Worm (Caenorhabditis elegans) whole organism, L1 larva: ENCODE data around the gene unc-9.

Experiments used
- elt-3 ChIP-seq, 6 experiments: fragments of 150-350 bp in 1 of 6; sonication (generic microtip); optimal IDR thresholded peaks; 2 replicates each; lab custom pipeline; 2017 to 2018; ENCODE audit warnings: missing biosample characterization in 6 of 6, missing genetic modification characterization in 6 of 6, inconsistent platforms in 1 of 6
- lin-39 ChIP-seq: fragments of 150-350 bp; optimal IDR thresholded peaks from 2 replicates; lab custom pipeline; 2014; ENCODE audit warnings: missing biosample characterization, missing genetic modification reagents, missing genetic modification characterization
- sptf-1 ChIP-seq: fragments of 150-350 bp; optimal IDR thresholded peaks from 2 replicates; lab custom pipeline; 2014; ENCODE audit warnings: missing biosample characterization, missing genetic modification characterization
- ztf-11 ChIP-seq, 2 experiments: sonication (generic microtip); optimal IDR thresholded peaks; 2 replicates each; lab custom pipeline; 2016 to 2017; ENCODE audit warnings: missing genetic modification characterization in 2 of 2, missing biosample characterization in 1 of 2, missing compliant biosample characterization in 1 of 2

DNA sequence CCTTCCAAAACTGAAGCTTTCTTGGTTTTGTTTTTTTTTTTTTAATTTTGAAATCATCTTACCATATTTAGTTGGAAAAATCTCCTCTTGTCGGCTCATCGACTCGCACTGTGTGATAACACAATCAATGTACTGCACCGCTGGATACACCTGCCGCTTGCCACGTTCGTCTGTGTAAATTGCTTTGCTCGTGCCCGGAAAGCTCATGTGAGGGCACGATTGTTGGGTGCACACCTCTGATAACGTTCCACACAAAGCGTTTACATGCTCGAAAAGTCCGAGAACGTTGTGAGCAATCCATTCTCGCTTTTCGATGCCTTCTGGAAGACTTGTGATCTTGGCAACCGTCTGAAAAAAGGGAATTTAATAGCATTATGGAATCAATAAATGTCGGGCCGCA, 47.1 kb upstream of the unc-9 start:
- TF ChIP-seq lin-39 (tag; lab: Kevin White, UChicago) (no peak), sptf-1 (tag; lab: Kevin White, UChicago) (no peak), ztf-11 (tag; optimal IDR thresholded peaks at IDR 0.05; lab: Kevin White, UChicago) (no peak), elt-3 (tag; optimal IDR thresholded peaks at IDR 0.05; lab: Kevin White, UChicago) (no peak)
